Fruit fly (Drosophila melanogaster) whole organism, wandering third instar larva: ENCODE data around the gene CG34280.

Experiments used
- CG9705 ChIP-seq: fragments of 200-800 bp; sonication (Bioruptor generic); optimal IDR thresholded peaks from 2 replicates; lab custom pipeline; 2018; ENCODE audit warnings: missing biosample characterization, mild to moderate bottlenecking, missing genetic modification characterization
- Dif ChIP-seq: fragments of 200-275, 200-300 bp; sonication (Bioruptor generic); optimal IDR thresholded peaks from 2 replicates; lab custom pipeline; 2018; ENCODE audit warnings: missing biosample characterization, missing genetic modification characterization; ENCODE audit not compliant: partially characterized antibody
- Rel ChIP-seq, 2 experiments: fragments of 200-800 bp; sonication (Bioruptor generic) in 1 of 2; optimal IDR thresholded peaks; 2 replicates in 1 of 2; 3 replicates in 1 of 2; lab custom pipeline; 2016 to 2019; ENCODE audit warnings: mild to moderate bottlenecking in 2 of 2, missing biosample characterization in 2 of 2, missing genetic modification characterization in 2 of 2, moderate library complexity in 1 of 2
- br ChIP-seq: fragments of 200-800 bp; sonication (Bioruptor generic); optimal IDR thresholded peaks from 2 replicates; lab custom pipeline; 2016; ENCODE audit warnings: missing biosample characterization, missing genetic modification characterization
- h ChIP-seq: fragments of 200-800 bp; sonication (Bioruptor generic); optimal IDR thresholded peaks from 3 replicates; lab custom pipeline; 2016; ENCODE audit warnings: missing biosample characterization, mild to moderate bottlenecking, missing genetic modification characterization
- lola ChIP-seq: fragments of >200 bp; optimal IDR thresholded peaks from 2 replicates; lab custom pipeline; 2017; ENCODE audit warnings: missing biosample characterization, missing genetic modification characterization
- pan ChIP-seq: fragments of >200 bp; optimal IDR thresholded peaks from 2 replicates; lab custom pipeline; 2017
- usp ChIP-seq: fragments of >200 bp; optimal IDR thresholded peaks from 2 replicates; lab custom pipeline; 2017; ENCODE audit warnings: missing biosample characterization, missing genetic modification characterization

- TF ChIP-seq Rel (GFP tag; optimal IDR thresholded peaks at IDR 0.05; lab: Kevin White, UChicago) (no peak), Rel (tag; optimal IDR thresholded peaks at IDR 0.05; lab: Kevin White, UChicago) (no peak), Dif (GFP tag; lab: Kevin White, UChicago) (no peak), lola (GFP tag; lab: Kevin White, UChicago) (no peak), h (GFP tag; lab: Kevin White, UChicago) (no peak), br (no peak), pan (lab: Kevin White, UChicago) (no peak), CG9705 (no peak), usp (GFP tag; lab: Kevin White, UChicago) (no peak)
Observed at dm6 chr3R:17409319-17409718, 5.8 kb upstream of the CG34280 start, which contains the start of gene CG5860.
